Fruit fly (Drosophila melanogaster): ENCODE results near the gene MICU1.

The MICU1 gene

dm6 chr2L:7169003-7169402 is 13.0 kb upstream of the MICU1 start:
- no peak for TF ChIP-seq noc (tag; optimal IDR thresholded peaks at IDR 0.05)

- no peak for TF ChIP-seq noc (tag; optimal IDR thresholded peaks at IDR 0.05)
Observed at dm6 chr2L:7174351-7174750, 7.7 kb upstream of the MICU1 start.

dm6 chr2L:7175786-7176185 is 6.2 kb upstream of the MICU1 start:
- TF ChIP-seq noc (tag; optimal IDR thresholded peaks at IDR 0.05): no peak

dm6 chr2L:7179276-7179675 is 2.8 kb upstream of the MICU1 start:
- TF ChIP-seq noc (tag; optimal IDR thresholded peaks at IDR 0.05): no peak

dm6 chr2L:7187920-7188529 is 6.0 kb downstream of the MICU1 start:
- TF ChIP-seq noc (tag; optimal IDR thresholded peaks at IDR 0.05): no peak

- peak; percentile 94 for TF ChIP-seq noc (tag; optimal IDR thresholded peaks at IDR 0.05)
Observed at dm6 chr2L:7188530-7188996, 6.5 kb downstream of the MICU1 start.

- no peak for TF ChIP-seq noc (tag; optimal IDR thresholded peaks at IDR 0.05)
Observed at dm6 chr2L:7189674-7190073, 7.6 kb downstream of the MICU1 start, which contains the start of gene CG4496. Gene CG4496, minus strand, starts transcription at chr2L:7190010.

dm6 chr2L:7194351-7195037 is 12.5 kb downstream of the MICU1 start, which contains the start of gene CG4497:
Gene CG4497, minus strand, starts transcription at chr2L:7194588.
- peak; percentile 72 for TF ChIP-seq noc (tag; optimal IDR thresholded peaks at IDR 0.05)

dm6 chr2L:7198618-7199017 is 16.6 kb downstream of the MICU1 start:
- no peak for TF ChIP-seq noc (tag; optimal IDR thresholded peaks at IDR 0.05)

dm6 chr2L:7199635-7200110 is 17.6 kb downstream of the MICU1 start:
- TF ChIP-seq noc (tag; optimal IDR thresholded peaks at IDR 0.05): no peak

- no peak for TF ChIP-seq noc (tag; optimal IDR thresholded peaks at IDR 0.05)
Observed at dm6 chr2L:7200168-7200567, 18.1 kb downstream of the MICU1 start.

dm6 chr2L:7203411-7204171 is 21.6 kb downstream of the MICU1 start:
- no peak for TF ChIP-seq noc (tag; optimal IDR thresholded peaks at IDR 0.05)

- TF ChIP-seq noc (tag; optimal IDR thresholded peaks at IDR 0.05): no peak
Observed at dm6 chr2L:7204172-7204482, 22.1 kb downstream of the MICU1 start, which contains the start of gene CG4502. Gene CG4502, minus strand, starts transcription at chr2L:7204264.

dm6 chr2L:7207660-7208059 is 25.6 kb downstream of the MICU1 start:
- no peak for TF ChIP-seq noc (tag; optimal IDR thresholded peaks at IDR 0.05)

dm6 chr2L:7213532-7213931 is 31.5 kb downstream of the MICU1 start:
- no peak for TF ChIP-seq noc (tag; optimal IDR thresholded peaks at IDR 0.05)

dm6 chr2L:7214885-7215284 is 32.9 kb downstream of the MICU1 start:
- TF ChIP-seq noc (tag; optimal IDR thresholded peaks at IDR 0.05): no peak

- TF ChIP-seq noc (tag; optimal IDR thresholded peaks at IDR 0.05): no peak
Observed at dm6 chr2L:7215657-7216056, 33.6 kb downstream of the MICU1 start.

Measured in whole organism, larva.